Worm (Caenorhabditis elegans) whole organism, L1 larva: ENCODE results near the gene exc-7.

Experiments
- C16A3.4 ChIP-seq: fragments of 150-350 bp; optimal IDR thresholded peaks from 2 replicates; lab custom pipeline; 2014; ENCODE audit warnings: missing biosample characterization, missing genetic modification characterization
- C34B4.2 ChIP-seq: sonication (generic microtip); optimal IDR thresholded peaks from 2 replicates; lab custom pipeline; 2017; ENCODE audit warnings: mild to moderate bottlenecking, missing genetic modification characterization, missing compliant biosample characterization
- F16B12.6 ChIP-seq: fragments of 150-350 bp; optimal IDR thresholded peaks from 2 replicates; lab custom pipeline; 2014; ENCODE audit warnings: missing biosample characterization, missing genetic modification characterization
- alr-1 ChIP-seq: fragments of 200-800 bp; sonication (Bioruptor generic); optimal IDR thresholded peaks from 2 replicates; lab custom pipeline; 2018; ENCODE audit warnings: borderline replicate concordance, mild to moderate bottlenecking, missing genetic modification characterization, missing compliant biosample characterization
- aly-2 ChIP-seq: fragments of 150-350 bp; optimal IDR thresholded peaks from 2 replicates; lab custom pipeline; 2014; ENCODE audit warnings: missing biosample characterization, missing genetic modification characterization
- ama-1 ChIP-seq: fragments of 150-350 bp; optimal IDR thresholded peaks from 2 replicates; lab custom pipeline; 2014
- blmp-1 ChIP-seq: fragments of 150-350 bp; optimal IDR thresholded peaks from 2 replicates; lab custom pipeline; 2014; ENCODE audit warnings: missing biosample characterization, missing genetic modification characterization
- ceh-8 ChIP-seq: fragments of 200-800 bp; sonication (Bioruptor generic); optimal IDR thresholded peaks from 2 replicates; lab custom pipeline; 2018; ENCODE audit warnings: mild to moderate bottlenecking, missing genetic modification characterization, moderate library complexity, missing compliant biosample characterization
- ceh-82 ChIP-seq, 3 experiments: fragments of 150-350 bp in 1 of 3; sonication (generic microtip) in 2 of 3; optimal IDR thresholded peaks; 2 replicates each; lab custom pipeline; 2014 to 2017; ENCODE audit warnings: missing biosample characterization in 3 of 3, missing genetic modification characterization in 3 of 3
- ceh-90 ChIP-seq: sonication (generic microtip); optimal IDR thresholded peaks from 2 replicates; lab custom pipeline; 2016; ENCODE audit warnings: missing genetic modification characterization, missing compliant biosample characterization
- ces-1 ChIP-seq: fragments of 150-350 bp; optimal IDR thresholded peaks from 2 replicates; lab custom pipeline; 2014; ENCODE audit warnings: missing biosample characterization, missing genetic modification reagents, missing genetic modification characterization
- dsc-1 ChIP-seq: sonication (generic microtip); optimal IDR thresholded peaks from 2 replicates; lab custom pipeline; 2016; ENCODE audit warnings: mild to moderate bottlenecking, missing genetic modification characterization, missing compliant biosample characterization
- efl-1 ChIP-seq, 4 experiments: fragments of 150-350 bp; optimal IDR thresholded peaks in 3 of 4; peaks in 1 of 4; 1 replicate in 1 of 4; 2 replicates in 3 of 4; lab custom pipeline; 2014; ENCODE audit warnings: missing biosample characterization in 2 of 4, missing genetic modification characterization in 2 of 4, missing genetic modification reagents in 2 of 4
- egl-27 ChIP-seq, 2 experiments: fragments of 150-350 bp in 1 of 2; sonication (generic microtip); optimal IDR thresholded peaks; 3 replicates each; lab custom pipeline; 2017 to 2018; ENCODE audit warnings: missing biosample characterization in 2 of 2, missing genetic modification characterization in 2 of 2, missing genetic modification reagents in 2 of 2
- elt-2 ChIP-seq: sonication (generic microtip); optimal IDR thresholded peaks from 2 replicates; lab custom pipeline; 2016; ENCODE audit warnings: missing genetic modification characterization, mild to moderate bottlenecking, inconsistent platforms, missing compliant biosample characterization, missing genetic modification reagents
- ets-5 ChIP-seq: fragments of 200-800 bp; sonication (Bioruptor generic); IDR thresholded peaks from 2 replicates; pipeline ENCODE4 v1.3.6; 2022; ENCODE audit warnings: missing genetic modification characterization, missing compliant biosample characterization
- grh-1 ChIP-seq: fragments of 200-800 bp; sonication (Bioruptor generic); IDR thresholded peaks from 2 replicates; pipeline ENCODE4 v1.3.6; 2022; ENCODE audit warnings: missing genetic modification reagents, missing genetic modification characterization, missing compliant biosample characterization
- hlh-17 ChIP-seq: fragments of 200-800 bp; sonication (Bioruptor generic); optimal IDR thresholded peaks from 2 replicates; lab custom pipeline; 2018; ENCODE audit warnings: missing genetic modification characterization, mild to moderate bottlenecking, missing compliant biosample characterization, moderate library complexity, borderline replicate concordance
- hpl-2 ChIP-seq: fragments of 150-350 bp; optimal IDR thresholded peaks from 2 replicates; lab custom pipeline; 2014; ENCODE audit warnings: missing biosample characterization, missing genetic modification reagents, missing genetic modification characterization
- irx-1 ChIP-seq: sonication (generic microtip); optimal IDR thresholded peaks from 2 replicates; lab custom pipeline; 2016; ENCODE audit warnings: missing genetic modification characterization, missing compliant biosample characterization
- isw-1 ChIP-seq: fragments of 200-800 bp; sonication (Bioruptor generic); IDR thresholded peaks from 2 replicates; pipeline ENCODE4 v1.3.6; 2022; ENCODE audit warnings: missing genetic modification characterization, missing compliant biosample characterization
- jun-1 ChIP-seq: fragments of 150-350 bp; optimal IDR thresholded peaks from 2 replicates; lab custom pipeline; 2014; ENCODE audit warnings: missing biosample characterization, missing genetic modification reagents, missing genetic modification characterization
- lin-13 ChIP-seq: fragments of 150-350 bp; optimal IDR thresholded peaks from 2 replicates; lab custom pipeline; 2014; ENCODE audit warnings: missing biosample characterization, missing genetic modification reagents, missing genetic modification characterization
- lin-35 ChIP-seq, 2 experiments: fragments of 150-350 bp; optimal IDR thresholded peaks; 2 replicates each; lab custom pipeline; 2014; ENCODE audit warnings: missing biosample characterization in 2 of 2, missing genetic modification characterization in 2 of 2, missing genetic modification reagents in 2 of 2
- lin-39 ChIP-seq: fragments of 150-350 bp; optimal IDR thresholded peaks from 2 replicates; lab custom pipeline; 2014; ENCODE audit warnings: missing biosample characterization, missing genetic modification reagents, missing genetic modification characterization
- lir-3 ChIP-seq: sonication (generic microtip); optimal IDR thresholded peaks from 2 replicates; lab custom pipeline; 2016; ENCODE audit warnings: mild to moderate bottlenecking, missing genetic modification characterization, moderate library complexity, missing compliant biosample characterization; ENCODE audit not compliant: poor library complexity
- mab-9 ChIP-seq: fragments of 200-800 bp; sonication (Bioruptor generic); IDR thresholded peaks from 2 replicates; pipeline ENCODE4 v1.3.6; 2022; ENCODE audit warnings: missing genetic modification reagents, missing genetic modification characterization, missing compliant biosample characterization
- mdl-1 ChIP-seq, 2 experiments: fragments of 150-350 bp; optimal IDR thresholded peaks; 2 replicates each; lab custom pipeline; 2014 to 2017; ENCODE audit warnings: missing biosample characterization in 2 of 2, missing genetic modification characterization in 2 of 2, inconsistent platforms in 1 of 2
- mef-2 ChIP-seq: fragments of 150-350 bp; optimal IDR thresholded peaks from 2 replicates; lab custom pipeline; 2014; ENCODE audit warnings: missing biosample characterization, missing genetic modification characterization
- mep-1 ChIP-seq: fragments of 150-350 bp; optimal IDR thresholded peaks from 2 replicates; lab custom pipeline; 2014; ENCODE audit warnings: missing biosample characterization, missing genetic modification characterization
- nhr-11 ChIP-seq: fragments of 150-350 bp; optimal IDR thresholded peaks from 2 replicates; lab custom pipeline; 2014; ENCODE audit warnings: missing biosample characterization, missing genetic modification characterization
- nhr-12 ChIP-seq: sonication (generic microtip); optimal IDR thresholded peaks from 2 replicates; lab custom pipeline; 2017; ENCODE audit warnings: missing biosample characterization, missing genetic modification characterization
- nhr-19 ChIP-seq: fragments of 200-800 bp; sonication (Bioruptor generic); conservative IDR thresholded peaks from 2 replicates; pipeline ENCODE4 v1.3.6; 2022; ENCODE audit warnings: missing genetic modification characterization, missing compliant biosample characterization
- nhr-237 ChIP-seq: fragments of 150-350 bp; optimal IDR thresholded peaks from 2 replicates; lab custom pipeline; 2014; ENCODE audit warnings: missing biosample characterization, missing genetic modification characterization
- nhr-28 ChIP-seq: fragments of 150-350 bp; optimal IDR thresholded peaks from 2 replicates; lab custom pipeline; 2014; ENCODE audit warnings: missing biosample characterization, missing genetic modification characterization
- nhr-47 ChIP-seq: sonication (generic microtip); optimal IDR thresholded peaks from 2 replicates; lab custom pipeline; 2016; ENCODE audit warnings: mild to moderate bottlenecking, missing genetic modification characterization, moderate library complexity, missing compliant biosample characterization
- nhr-71 ChIP-seq: sonication (generic microtip); optimal IDR thresholded peaks from 2 replicates; lab custom pipeline; 2016; ENCODE audit warnings: mild to moderate bottlenecking, missing genetic modification characterization, moderate library complexity, missing compliant biosample characterization
- nhr-77 ChIP-seq: fragments of 150-350 bp; optimal IDR thresholded peaks from 2 replicates; lab custom pipeline; 2014; ENCODE audit warnings: missing biosample characterization, missing genetic modification characterization
- nhr-84 ChIP-seq: sonication (generic microtip); optimal IDR thresholded peaks from 2 replicates; lab custom pipeline; 2017; ENCODE audit warnings: missing biosample characterization, missing genetic modification characterization
- pax-3 ChIP-seq: fragments of 200-800 bp; sonication (Bioruptor generic); optimal IDR thresholded peaks from 2 replicates; lab custom pipeline; 2018; ENCODE audit warnings: mild to moderate bottlenecking, missing genetic modification characterization, moderate library complexity, missing compliant biosample characterization
- rnt-1 ChIP-seq: sonication (generic microtip); optimal IDR thresholded peaks from 2 replicates; lab custom pipeline; 2016; ENCODE audit warnings: mild to moderate bottlenecking, missing genetic modification characterization, moderate library complexity, missing compliant biosample characterization
- snu-23 ChIP-seq: sonication (generic microtip); optimal IDR thresholded peaks from 2 replicates; lab custom pipeline; 2016; ENCODE audit warnings: missing genetic modification characterization, missing compliant biosample characterization
- sox-4 ChIP-seq: sonication (generic microtip); optimal IDR thresholded peaks from 2 replicates; lab custom pipeline; 2016; ENCODE audit warnings: missing genetic modification characterization, missing compliant biosample characterization
- sptf-1 ChIP-seq: fragments of 150-350 bp; optimal IDR thresholded peaks from 2 replicates; lab custom pipeline; 2014; ENCODE audit warnings: missing biosample characterization, missing genetic modification characterization
- sup-37 ChIP-seq: fragments of 200-800 bp; sonication (Bioruptor generic); optimal IDR thresholded peaks from 2 replicates; lab custom pipeline; 2018; ENCODE audit warnings: mild to moderate bottlenecking, missing genetic modification characterization, missing compliant biosample characterization
- tlp-1 ChIP-seq: fragments of 150-350 bp; optimal IDR thresholded peaks from 2 replicates; lab custom pipeline; 2014; ENCODE audit warnings: missing biosample characterization, missing genetic modification characterization
- unc-30 ChIP-seq: sonication (generic microtip); optimal IDR thresholded peaks from 2 replicates; lab custom pipeline; 2017; ENCODE audit warnings: missing biosample characterization, missing genetic modification characterization
- unc-98 ChIP-seq: fragments of 200-800 bp; sonication (Bioruptor generic); IDR thresholded peaks from 2 replicates; pipeline ENCODE4 v1.3.6; 2022; ENCODE audit warnings: missing genetic modification characterization, missing compliant biosample characterization
- vab-15 ChIP-seq: sonication (generic microtip); optimal IDR thresholded peaks from 2 replicates; lab custom pipeline; 2017; ENCODE audit warnings: missing genotype, mild to moderate bottlenecking, missing genetic modification characterization, missing compliant biosample characterization
- zag-1 ChIP-seq: fragments of 150-350 bp; optimal IDR thresholded peaks from 2 replicates; lab custom pipeline; 2014; ENCODE audit warnings: missing biosample characterization, missing genetic modification characterization
- zip-4 ChIP-seq: fragments of 200-800 bp; sonication (Bioruptor generic); optimal IDR thresholded peaks from 2 replicates; lab custom pipeline; 2018; ENCODE audit warnings: mild to moderate bottlenecking, missing genetic modification characterization, moderate library complexity, missing compliant biosample characterization
- ztf-4 ChIP-seq: fragments of 150-350 bp; optimal IDR thresholded peaks from 2 replicates; lab custom pipeline; 2014; ENCODE audit warnings: missing biosample characterization, missing genetic modification characterization

Gene exc-7

DNA sequence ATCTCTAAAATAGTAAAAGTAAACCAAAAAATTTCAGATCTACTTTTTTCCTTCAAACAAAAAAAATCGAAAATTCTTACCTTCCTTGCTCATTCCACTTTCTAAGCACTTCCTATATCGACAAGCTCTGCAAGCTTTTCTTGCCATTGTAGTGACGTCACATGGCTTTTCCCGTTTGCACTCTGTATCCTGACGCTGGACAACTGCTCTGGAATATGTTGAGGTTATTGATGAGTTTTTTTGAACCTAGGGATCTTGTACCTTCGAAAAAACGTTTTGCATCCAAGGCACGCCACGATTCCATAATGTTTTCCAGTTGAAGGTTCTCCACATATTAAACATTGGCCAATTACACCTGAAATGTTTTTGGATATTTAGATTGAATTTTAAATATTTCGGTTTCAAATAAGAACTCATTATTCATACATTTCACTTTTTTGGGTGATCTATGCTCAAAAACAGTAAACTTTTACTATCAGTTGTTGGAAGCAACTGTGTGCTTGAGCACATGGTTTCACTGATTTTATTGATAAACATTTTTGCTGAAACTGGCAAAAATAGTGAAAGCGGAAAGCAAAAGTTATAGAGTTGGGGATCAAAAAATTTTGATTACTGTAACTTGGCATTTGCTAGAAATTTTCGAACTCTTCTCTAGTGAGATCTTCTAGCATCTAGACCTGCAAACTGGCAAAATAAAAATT, 24.4 kb downstream of the exc-7 start (continued):
- TF ChIP-seq ztf-4 (tag; lab: Kevin White, UChicago): peak; percentile 36
- TF ChIP-seq mdl-1 (tag; optimal IDR thresholded peaks at IDR 0.05; lab: Kevin White, UChicago): no peak
- TF ChIP-seq ceh-82 (tag; optimal IDR thresholded peaks at IDR 0.05; lab: Kevin White, UChicago): no peak
- no peak for TF ChIP-seq sup-37 (GFP tag; lab: Kevin White, UChicago)
- TF ChIP-seq dsc-1: no peak
- TF ChIP-seq nhr-28 (tag; lab: Kevin White, UChicago): no peak
- no peak for TF ChIP-seq ceh-8 (GFP tag; lab: Kevin White, UChicago)
- no peak for TF ChIP-seq ama-1 (lab: Kevin White, UChicago)
- TF ChIP-seq C34B4.2 (tag; lab: Kevin White, UChicago): no peak
- TF ChIP-seq rnt-1 (tag; lab: Kevin White, UChicago): peak; percentile 59
- no peak for TF ChIP-seq isw-1 (GFP tag; lab: Robert Waterston, UW)
- TF ChIP-seq mab-9 (GFP tag; lab: Robert Waterston, UW): no peak
- TF ChIP-seq snu-23 (GFP tag; lab: Kevin White, UChicago): peak; percentile 9
- no peak for TF ChIP-seq lir-3 (tag; lab: Kevin White, UChicago)
- no peak for TF ChIP-seq sox-4 (tag; lab: Kevin White, UChicago)
- no peak for TF ChIP-seq irx-1
- no peak for TF ChIP-seq lin-13 (GFP tag; lab: Kevin White, UChicago)
- TF ChIP-seq nhr-84 (tag; lab: Kevin White, UChicago): no peak
- peak in 1 of 2 experiments; percentile 11 for TF ChIP-seq lin-35 (GFP tag; optimal IDR thresholded peaks at IDR 0.05; lab: Kevin White, UChicago)
- peak; percentile 36 for TF ChIP-seq lin-39
- TF ChIP-seq nhr-12 (tag; lab: Kevin White, UChicago): no peak
- TF ChIP-seq nhr-77: no peak
- no peak for TF ChIP-seq jun-1 (tag; lab: Kevin White, UChicago)
- TF ChIP-seq ces-1 (GFP tag; lab: Kevin White, UChicago): no peak
- no peak for TF ChIP-seq mep-1
- no peak for TF ChIP-seq hpl-2
- TF ChIP-seq egl-27 (tag; optimal IDR thresholded peaks at IDR 0.05; lab: Kevin White, UChicago): no peak
- no peak for TF ChIP-seq ceh-90 (tag; lab: Kevin White, UChicago)
- no peak for TF ChIP-seq unc-98 (GFP tag; lab: Robert Waterston, UW)
- TF ChIP-seq tlp-1: no peak
- no peak for TF ChIP-seq mef-2
- no peak for TF ChIP-seq grh-1 (GFP tag; lab: Robert Waterston, UW)
- no peak for TF ChIP-seq ets-5 (GFP tag; lab: Robert Waterston, UW)
- TF ChIP-seq zip-4 (GFP tag; lab: Kevin White, UChicago): no peak
- TF ChIP-seq nhr-11 (tag; lab: Kevin White, UChicago): peak; percentile 46
- no peak for TF ChIP-seq alr-1 (tag; lab: Kevin White, UChicago)
- no peak for TF ChIP-seq unc-30 (tag; lab: Kevin White, UChicago)
- peak; percentile 43 for TF ChIP-seq elt-2 (tag; lab: Kevin White, UChicago)
- peak; percentile 35 for TF ChIP-seq nhr-19 (GFP tag; lab: Robert Waterston, UW)
- TF ChIP-seq C16A3.4 (tag; lab: Kevin White, UChicago): no peak
- no peak for TF ChIP-seq vab-15 (tag; lab: Kevin White, UChicago)
- TF ChIP-seq nhr-47 (tag; lab: Kevin White, UChicago): no peak
- TF ChIP-seq nhr-71 (tag; lab: Kevin White, UChicago): peak; percentile 46
- TF ChIP-seq F16B12.6 (tag; lab: Kevin White, UChicago): no peak
- TF ChIP-seq hlh-17: no peak
- no peak for TF ChIP-seq blmp-1
- no peak for TF ChIP-seq nhr-237 (tag; lab: Kevin White, UChicago)
- no peak for TF ChIP-seq efl-1 (optimal IDR thresholded peaks at IDR 0.05; lab: Kevin White, UChicago)
- TF ChIP-seq efl-1 (GFP tag; optimal IDR thresholded peaks at IDR 0.05 in 1 of 2; lab: Kevin White, UChicago): peak in 1 of 2 experiments; percentile 37
- no peak for TF ChIP-seq pax-3
- TF ChIP-seq sptf-1 (tag; lab: Kevin White, UChicago): no peak
- TF ChIP-seq zag-1 (tag; lab: Kevin White, UChicago): no peak
- TF ChIP-seq aly-2 (tag; lab: Kevin White, UChicago): no peak
